Fruit fly (Drosophila melanogaster) whole organism, embryonic: ENCODE measurements around the gene Ero1L.
A peak's percentile ranks its signal among the peaks of the same experiment; 100 is the strongest.

Experiments
- ATbp ChIP-seq: fragments of 200-800 bp; sonication (Bioruptor generic); optimal IDR thresholded peaks from 2 replicates; lab custom pipeline; 2017; ENCODE audit warnings: missing biosample characterization, mild to moderate bottlenecking, missing genetic modification characterization, missing genetic modification reagents
- Atf-2 ChIP-seq: fragments of 200-800 bp; sonication (Bioruptor generic); optimal IDR thresholded peaks from 2 replicates; lab custom pipeline; 2016; ENCODE audit warnings: missing biosample characterization, missing genetic modification characterization
- Atf3 ChIP-seq: fragments of 200-800 bp; sonication (Bioruptor generic); optimal IDR thresholded peaks from 3 replicates; lab custom pipeline; 2016; ENCODE audit warnings: missing biosample characterization, missing genetic modification characterization
- B-H2 ChIP-seq: fragments of 200-800 bp; sonication (Bioruptor generic); optimal IDR thresholded peaks from 2 replicates; lab custom pipeline; 2018; ENCODE audit warnings: missing biosample characterization, mild to moderate bottlenecking, missing genetic modification characterization
- Bdp1 ChIP-seq: fragments of 200-800 bp; sonication (Bioruptor generic); optimal IDR thresholded peaks from 3 replicates; lab custom pipeline; 2016; ENCODE audit warnings: missing biosample characterization, missing genetic modification characterization
- Bteb2 ChIP-seq: fragments of 200-800 bp; sonication (Bioruptor generic); optimal IDR thresholded peaks from 2 replicates; lab custom pipeline; 2016; ENCODE audit warnings: missing biosample characterization, missing genetic modification characterization
- C15 ChIP-seq: fragments of 200-800 bp; sonication (Bioruptor generic); IDR thresholded peaks from 3 replicates; pipeline ENCODE4 v1.3.6; 2022; ENCODE audit warnings: missing biosample characterization, missing genetic modification characterization
- CG10267 ChIP-seq: fragments of 200-800 bp; sonication (Bioruptor generic); optimal IDR thresholded peaks from 2 replicates; lab custom pipeline; 2018; ENCODE audit warnings: missing biosample characterization, mild to moderate bottlenecking, missing genetic modification characterization, moderate library complexity
- CG10274 ChIP-seq: fragments of 200-800 bp; sonication (Bioruptor generic); optimal IDR thresholded peaks from 3 replicates; lab custom pipeline; 2017; ENCODE audit warnings: missing biosample characterization, mild to moderate bottlenecking, missing genetic modification characterization
- CG11085 ChIP-seq: fragments of 200-800 bp; sonication (Bioruptor generic); IDR thresholded peaks from 2 replicates; pipeline ENCODE4 v1.3.6; 2022; ENCODE audit warnings: missing biosample characterization, missing genetic modification characterization
- CG11504 ChIP-seq: fragments of 200-800 bp; sonication (Bioruptor generic); optimal IDR thresholded peaks from 3 replicates; lab custom pipeline; 2019; ENCODE audit warnings: missing biosample characterization, mild to moderate bottlenecking, missing genetic modification characterization, moderate library complexity
- CG13424 ChIP-seq: fragments of 200-800 bp; sonication (Bioruptor generic); optimal IDR thresholded peaks from 2 replicates; lab custom pipeline; 2019; ENCODE audit warnings: missing biosample characterization, mild to moderate bottlenecking, missing genetic modification characterization, moderate library complexity
- CG15073 ChIP-seq: fragments of 200-800 bp; sonication (Bioruptor generic); optimal IDR thresholded peaks from 2 replicates; lab custom pipeline; 2016; ENCODE audit warnings: missing biosample characterization, missing genetic modification characterization
- CG15514 ChIP-seq: fragments of 200-800 bp; sonication (Bioruptor generic); optimal IDR thresholded peaks from 3 replicates; lab custom pipeline; 2017; ENCODE audit warnings: missing biosample characterization, missing genetic modification characterization, mild to moderate bottlenecking, moderate library complexity, missing genetic modification reagents
- CG17359 ChIP-seq: fragments of 200-800 bp; sonication (Bioruptor generic); optimal IDR thresholded peaks from 3 replicates; lab custom pipeline; 2018; ENCODE audit warnings: missing biosample characterization, mild to moderate bottlenecking, missing genetic modification characterization, moderate library complexity
- CG2712 ChIP-seq: fragments of 200-800 bp; optimal IDR thresholded peaks from 3 replicates; lab custom pipeline; 2019; ENCODE audit warnings: missing biosample characterization, mild to moderate bottlenecking, missing genetic modification characterization, moderate library complexity
- CG30431 ChIP-seq: fragments of 200-800 bp; sonication (Bioruptor generic); optimal IDR thresholded peaks from 2 replicates; lab custom pipeline; 2017; ENCODE audit warnings: missing biosample characterization, missing genetic modification characterization
- CG34376 ChIP-seq: fragments of 200-800 bp; sonication (Bioruptor generic); optimal IDR thresholded peaks from 2 replicates; lab custom pipeline; 2018; ENCODE audit warnings: missing biosample characterization, mild to moderate bottlenecking, missing genetic modification characterization
- CG7987 ChIP-seq: fragments of 200-800 bp; sonication (Bioruptor generic); optimal IDR thresholded peaks from 2 replicates; lab custom pipeline; 2018; ENCODE audit warnings: missing biosample characterization, mild to moderate bottlenecking, missing genetic modification characterization, moderate library complexity
- CG8478 ChIP-seq: fragments of >200 bp; optimal IDR thresholded peaks from 2 replicates; lab custom pipeline; 2018
- CG8944 ChIP-seq: fragments of 200-800 bp; sonication (Bioruptor generic); optimal IDR thresholded peaks from 3 replicates; lab custom pipeline; 2016; ENCODE audit warnings: missing biosample characterization, missing genetic modification characterization
- CG9932 ChIP-seq: fragments of 200-800 bp; sonication (Bioruptor generic); IDR thresholded peaks from 2 replicates; pipeline ENCODE4 v1.3.6; 2022; ENCODE audit warnings: missing biosample characterization, missing genetic modification characterization
- CHES-1-like ChIP-seq: fragments of 200-800 bp; sonication (Bioruptor generic); optimal IDR thresholded peaks from 2 replicates; lab custom pipeline; 2016; ENCODE audit warnings: missing biosample characterization, missing genetic modification characterization
- Ets65A ChIP-seq: fragments of 200-800 bp; sonication (Bioruptor generic); peaks from one replicate; lab custom pipeline; 2016; ENCODE audit warnings: missing biosample characterization, missing genetic modification characterization
- Hr39 ChIP-seq: fragments of >200 bp; optimal IDR thresholded peaks from 2 replicates; lab custom pipeline; 2017
- MTF-1 ChIP-seq: fragments of 200-800 bp; sonication (Bioruptor generic); optimal IDR thresholded peaks from 2 replicates; lab custom pipeline; 2018; ENCODE audit warnings: missing biosample characterization, mild to moderate bottlenecking, missing genetic modification characterization, borderline replicate concordance
- Med ChIP-seq: fragments of 200-800 bp; sonication (Bioruptor generic); peaks from one replicate; lab custom pipeline; 2016; ENCODE audit warnings: missing biosample characterization, missing genetic modification characterization, mild to moderate bottlenecking, inconsistent platforms, moderate library complexity
- Oaz ChIP-seq: fragments of 200-800 bp; sonication (Bioruptor generic); IDR thresholded peaks from 2 replicates; pipeline ENCODE4 v1.3.6; 2022; ENCODE audit warnings: missing biosample characterization, missing genetic modification characterization
- Poxn ChIP-seq: fragments of 200-800 bp; sonication (Bioruptor generic); IDR thresholded peaks from 2 replicates; pipeline ENCODE4 v1.3.6; 2022; ENCODE audit warnings: missing biosample characterization, missing genetic modification characterization
- Sry-β ChIP-seq: fragments of 200-800 bp; sonication (Bioruptor generic); optimal IDR thresholded peaks from 2 replicates; lab custom pipeline; 2018; ENCODE audit warnings: missing biosample characterization, mild to moderate bottlenecking, missing genetic modification characterization, moderate library complexity
- ash1 ChIP-seq: fragments of 200-800 bp; sonication (Bioruptor generic); optimal IDR thresholded peaks from 2 replicates; lab custom pipeline; 2018; ENCODE audit warnings: missing biosample characterization, mild to moderate bottlenecking, missing genetic modification characterization
- bsh ChIP-seq, 2 experiments: fragments of 200-800 bp; sonication (Bioruptor generic); optimal IDR thresholded peaks; 2 replicates each; lab custom pipeline; 2017 to 2018; ENCODE audit warnings: mild to moderate bottlenecking in 2 of 2, missing biosample characterization in 2 of 2, missing genetic modification characterization in 2 of 2, moderate library complexity in 1 of 2
- da ChIP-seq: fragments of 200-800 bp; sonication (Bioruptor generic); optimal IDR thresholded peaks from 2 replicates; lab custom pipeline; 2016; ENCODE audit warnings: missing biosample characterization, missing genetic modification characterization
- gro ChIP-seq: fragments of 200-800 bp; sonication (Bioruptor generic); optimal IDR thresholded peaks from 2 replicates; lab custom pipeline; 2016; ENCODE audit warnings: missing biosample characterization, missing genetic modification characterization
- ham ChIP-seq: fragments of 200-800 bp; sonication (Bioruptor generic); IDR thresholded peaks from 2 replicates; pipeline ENCODE4 v1.3.6; 2022; ENCODE audit warnings: missing biosample characterization, missing genetic modification characterization
- hbn ChIP-seq: fragments of 200-800 bp; sonication (Bioruptor generic); IDR thresholded peaks from 2 replicates; pipeline ENCODE4 v1.3.6; 2022; ENCODE audit warnings: missing biosample characterization, missing genetic modification characterization; ENCODE audit not compliant: partially characterized antibody
- insv ChIP-seq, 2 experiments: fragments of 200-800 bp; sonication (Bioruptor generic); optimal IDR thresholded peaks; 3 replicates each; lab custom pipeline; 2016 to 2018; ENCODE audit warnings: missing biosample characterization in 2 of 2, missing genetic modification characterization in 2 of 2
- mirr ChIP-seq: fragments of 200-800 bp; sonication (Bioruptor generic); optimal IDR thresholded peaks from 3 replicates; lab custom pipeline; 2018; ENCODE audit warnings: missing biosample characterization, mild to moderate bottlenecking, missing genetic modification characterization
- phol ChIP-seq: fragments of 200-800 bp; sonication (Bioruptor generic); optimal IDR thresholded peaks from 3 replicates; lab custom pipeline; 2018; ENCODE audit warnings: missing biosample characterization, mild to moderate bottlenecking, missing genetic modification characterization, moderate library complexity
- prd ChIP-seq, 3 experiments: fragments of >200 bp in 2 of 3; fragments of 200-800 bp in 1 of 3; sonication (Bioruptor generic) in 1 of 3; optimal IDR thresholded peaks in 2 of 3; IDR thresholded peaks in 1 of 3; 2 replicates in 2 of 3; 3 replicates in 1 of 3; pipeline versions ENCODE4 v1.3.6 to Lab custom; 2017 to 2022; ENCODE audit warnings: missing biosample characterization in 1 of 3, missing genetic modification characterization in 1 of 3
- ro ChIP-seq: fragments of 200-800 bp; sonication (Bioruptor generic); IDR thresholded peaks from 2 replicates; pipeline ENCODE4 v1.3.6; 2022; ENCODE audit warnings: missing biosample characterization, missing genetic modification characterization
- salm ChIP-seq: fragments of 200-800 bp; sonication (Bioruptor generic); optimal IDR thresholded peaks from 2 replicates; lab custom pipeline; 2018; ENCODE audit warnings: missing biosample characterization, mild to moderate bottlenecking, missing genetic modification characterization
- slbo ChIP-seq: fragments of 200-800 bp; sonication (Bioruptor generic); IDR thresholded peaks from 2 replicates; pipeline ENCODE4 v1.3.6; 2022; ENCODE audit warnings: missing biosample characterization, missing genetic modification characterization
- sr ChIP-seq: fragments of 200-800 bp; sonication (Bioruptor generic); IDR thresholded peaks from 3 replicates; pipeline ENCODE4 v1.3.6; 2022; ENCODE audit warnings: missing biosample characterization, missing genetic modification characterization
- tap ChIP-seq: fragments of 200-800 bp; optimal IDR thresholded peaks from 3 replicates; lab custom pipeline; 2019; ENCODE audit warnings: missing biosample characterization, mild to moderate bottlenecking, missing genetic modification characterization, moderate library complexity
- wdn ChIP-seq: fragments of 200-800 bp; sonication (Bioruptor generic); IDR thresholded peaks from 2 replicates; pipeline ENCODE4 v1.3.6; 2022; ENCODE audit warnings: missing biosample characterization, missing genetic modification characterization

Gene Ero1L

DNA sequence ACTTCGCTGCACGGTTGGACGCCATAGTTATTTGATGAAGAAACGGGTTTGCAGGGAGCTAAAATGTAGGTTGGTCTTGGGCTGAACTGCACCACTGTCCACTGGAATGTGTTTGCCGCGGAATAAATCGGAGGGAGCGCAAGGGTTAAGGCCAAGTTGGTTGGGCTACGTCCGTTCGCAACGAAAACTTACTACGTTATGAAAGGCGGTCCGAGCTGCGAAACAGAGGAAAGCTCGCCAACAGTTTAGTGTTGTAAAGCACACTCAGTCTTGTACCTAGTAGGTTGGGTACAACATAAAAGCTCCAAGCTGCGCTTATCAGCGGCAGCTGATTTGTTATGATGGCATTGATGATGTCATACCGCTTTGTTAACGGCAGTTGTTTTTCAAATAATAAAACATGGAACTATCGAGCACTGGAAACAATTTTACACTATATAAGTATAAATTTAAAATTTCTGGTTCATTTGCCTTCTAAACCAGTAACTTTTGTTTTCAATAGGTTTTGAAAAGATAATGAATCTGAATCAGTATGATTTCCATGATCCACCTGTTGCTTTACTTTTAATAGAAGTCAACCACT lies 47.9 kb upstream of the Ero1L start, which contains the start of gene Chd64 (continued):
- TF ChIP-seq CG7987 (no peak), MTF-1 (GFP tag; lab: Kevin White, UChicago) (peak; percentile 13), gro (GFP tag; lab: Kevin White, UChicago) (peak; percentile 54), ro (GFP tag; lab: Robert Waterston, UW) (no peak), CG15514 (peak; percentile 74), Atf-2 (GFP tag; lab: Kevin White, UChicago) (no peak), bsh (GFP tag; optimal IDR thresholded peaks at IDR 0.05; lab: Kevin White, UChicago) (no peak), hbn (GFP tag; lab: Robert Waterston, UW) (peak; percentile 48; the same call in 1 of the 2 replicates), C15 (GFP tag; lab: Robert Waterston, UW) (no peak), CG30431 (GFP tag; lab: Kevin White, UChicago) (no peak), Sry-β (no peak), Poxn (no peak), sr (GFP tag; lab: Robert Waterston, UW) (peak; percentile 55; the same call in 1 of the 3 replicates), CHES-1-like (no peak), CG10274 (GFP tag; lab: Kevin White, UChicago) (no peak), insv (GFP tag; optimal IDR thresholded peaks at IDR 0.05; lab: Kevin White, UChicago) (no peak), tap (tag; lab: Kevin White, UChicago) (peak; percentile 12), ham (GFP tag; lab: Robert Waterston, UW) (no peak), prd (optimal IDR thresholded peaks at IDR 0.05; lab: Kevin White, UChicago) (no peak), prd (GFP tag; IDR thresholded peaks at IDR 0.05; lab: Robert Waterston, UW) (no peak), CG17359 (tag; lab: Kevin White, UChicago) (peak; percentile 47), CG2712 (tag; lab: Kevin White, UChicago) (no peak), phol (no peak), CG11085 (GFP tag; lab: Robert Waterston, UW) (peak; percentile 9; the same call in 1 of the 2 replicates), CG10267 (tag; lab: Kevin White, UChicago) (peak; percentile 68), Bteb2 (GFP tag; lab: Kevin White, UChicago) (peak; percentile 13), B-H2 (GFP tag; lab: Kevin White, UChicago) (peak; percentile 75), CG34376 (GFP tag; lab: Kevin White, UChicago) (peak; percentile 90), da (GFP tag; lab: Kevin White, UChicago) (no peak), ATbp (GFP tag; lab: Kevin White, UChicago) (no peak), Atf3 (GFP tag; lab: Kevin White, UChicago) (peak; percentile 93), ash1 (peak; percentile 8), CG13424 (tag; lab: Kevin White, UChicago) (no peak)

DNA sequence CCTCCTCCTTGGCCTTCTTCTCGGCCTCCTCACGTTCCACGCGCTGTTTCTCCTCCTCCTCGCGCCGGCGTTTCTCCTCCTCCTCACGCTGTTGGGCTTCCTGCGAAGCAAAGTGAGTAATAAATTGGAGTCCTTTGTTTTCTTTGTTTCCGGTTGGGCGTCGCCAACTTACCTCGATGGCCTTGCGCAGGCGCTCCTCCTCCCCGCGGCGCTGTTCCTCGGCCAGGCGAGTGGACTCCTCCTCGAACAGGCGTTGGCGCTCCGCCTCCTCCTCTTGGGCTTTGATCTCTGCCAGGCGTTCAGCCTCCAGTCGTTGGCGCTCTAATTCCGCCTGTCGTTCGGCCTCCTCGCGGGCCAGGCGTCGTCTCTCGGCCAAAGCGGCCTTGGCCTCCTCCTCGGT lies 44.5 kb upstream of the Ero1L start:
- TF ChIP-seq CG8478, result no peak
- 0 out of 2 replicates have a peak, but pooled peaks have one; percentile 9 for TF ChIP-seq CG9932 (GFP tag; lab: Robert Waterston, UW)
- TF ChIP-seq Med (GFP tag; lab: Kevin White, UChicago), result peak; percentile 52
- TF ChIP-seq Ets65A, result peak; percentile 82
- TF ChIP-seq CG15073 (GFP tag; lab: Kevin White, UChicago), result no peak

DNA sequence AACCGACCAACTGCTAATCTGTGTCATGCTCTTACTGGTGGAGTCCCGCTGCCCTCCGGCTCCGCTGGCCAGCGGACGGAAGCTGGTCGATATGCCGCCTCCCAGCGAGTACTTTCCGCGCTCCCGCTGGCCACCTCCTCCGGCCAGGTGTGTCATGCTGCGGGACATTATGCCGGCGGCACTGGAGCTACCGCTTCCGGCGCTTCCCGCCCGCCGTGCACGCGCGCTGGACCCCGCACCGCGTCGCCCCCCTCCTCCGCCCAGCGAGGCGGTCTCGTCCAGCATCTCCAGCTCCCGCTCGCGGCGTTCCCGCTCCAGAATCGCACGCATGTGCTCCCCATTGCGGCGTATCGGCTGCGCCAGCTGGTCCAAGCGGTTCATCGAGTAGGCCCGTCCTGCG lies 41.6 kb upstream of the Ero1L start:
- TF ChIP-seq slbo (peak; percentile 31; the same call in 1 of the 2 replicates), salm (tag; lab: Kevin White, UChicago) (no peak), CG11504 (tag; lab: Kevin White, UChicago) (no peak), mirr (GFP tag; lab: Kevin White, UChicago) (no peak), Med (GFP tag; lab: Kevin White, UChicago) (peak; percentile 14), Hr39 (lab: Kevin White, UChicago) (peak; percentile 52), Poxn (0 out of 2 replicates have a peak, but pooled peaks have one; percentile 4), da (GFP tag; lab: Kevin White, UChicago) (no peak), Oaz (no peak), wdn (GFP tag; lab: Robert Waterston, UW) (0 out of 2 replicates have a peak, but pooled peaks have one; percentile 5), Bdp1 (no peak), CG8944 (GFP tag; lab: Kevin White, UChicago) (no peak)
- TF ChIP-seq, all 482 proteins: peak for 5
